Worm (Caenorhabditis elegans): Measurements from ENCODE around the gene nspg-6.

nspg-6 gene

ce11 chrIII:7275296-7275695, 39.5 kb downstream of the nspg-6 start, which contains the start of gene psd-1:
psd-1 (minus strand) TSS chrIII:7275396.
- TF ChIP-seq ZK546.5 (tag; optimal IDR thresholded peaks at IDR 0.05) (no peak), hmg-11 (tag; optimal IDR thresholded peaks at IDR 0.05) (no peak), unc-62 (GFP tag; optimal IDR thresholded peaks at IDR 0.05) (no peak), snpc-4 (tag; optimal IDR thresholded peaks at IDR 0.05) (no peak), lsy-12 (tag; optimal IDR thresholded peaks at IDR 0.05) (no peak), ztf-4 (tag; optimal IDR thresholded peaks at IDR 0.05) (no peak), eor-1 (tag; optimal IDR thresholded peaks at IDR 0.05) (no peak), elt-2 (tag; optimal IDR thresholded peaks at IDR 0.05) (no peak), ceh-82 (tag; optimal IDR thresholded peaks at IDR 0.05) (no peak), nhr-28 (tag; optimal IDR thresholded peaks at IDR 0.05) (no peak), lin-39 (tag; optimal IDR thresholded peaks at IDR 0.05) (no peak), nhr-12 (tag; optimal IDR thresholded peaks at IDR 0.05) (no peak), nhr-76 (tag; optimal IDR thresholded peaks at IDR 0.05) (no peak), mml-1 (tag; optimal IDR thresholded peaks at IDR 0.05) (no peak), egl-27 (tag; optimal IDR thresholded peaks at IDR 0.05) (no peak), zag-1 (tag; optimal IDR thresholded peaks at IDR 0.05) (no peak), nhr-25 (tag; optimal IDR thresholded peaks at IDR 0.05) (no peak), ama-1 (optimal IDR thresholded peaks at IDR 0.05) (no peak)

- TF ChIP-seq nhr-67 (tag; optimal IDR thresholded peaks at IDR 0.05) (no peak), fos-1 (tag; optimal IDR thresholded peaks at IDR 0.05) (no peak), egl-27 (tag; optimal IDR thresholded peaks at IDR 0.05) (no peak), nhr-23 (tag; optimal IDR thresholded peaks at IDR 0.05) (peak; percentile 33), snpc-4 (tag; optimal IDR thresholded peaks at IDR 0.05) (no peak), nhr-43 (tag; optimal IDR thresholded peaks at IDR 0.05; ENCODE audit: poor library complexity, severe bottlenecking) (peak; percentile 29), ceh-9 (tag; optimal IDR thresholded peaks at IDR 0.05) (no peak), sea-2 (GFP tag; optimal IDR thresholded peaks at IDR 0.05) (no peak), lin-39 (tag; optimal IDR thresholded peaks at IDR 0.05) (no peak), fkh-2 (tag; optimal IDR thresholded peaks at IDR 0.05) (no peak), eor-1 (tag; optimal IDR thresholded peaks at IDR 0.05) (no peak), daf-12 (tag; optimal IDR thresholded peaks at IDR 0.05) (no peak), lin-15B (tag; optimal IDR thresholded peaks at IDR 0.05) (no peak), ZK546.5 (tag; optimal IDR thresholded peaks at IDR 0.05) (no peak), nhr-25 (tag; optimal IDR thresholded peaks at IDR 0.05) (peak; percentile 31), jun-1 (tag; optimal IDR thresholded peaks at IDR 0.05) (no peak)
Measured at ce11 chrIII:7273718-7274117, 41.1 kb downstream of the nspg-6 start.

- TF ChIP-seq nhr-43 (tag; optimal IDR thresholded peaks at IDR 0.05; ENCODE audit: poor library complexity, severe bottlenecking) (peak; percentile 79), egl-27 (tag; optimal IDR thresholded peaks at IDR 0.05) (peak; percentile 7), nhr-23 (tag; optimal IDR thresholded peaks at IDR 0.05) (peak; percentile 81), nhr-25 (tag; optimal IDR thresholded peaks at IDR 0.05) (peak; percentile 21), elt-2 (tag; optimal IDR thresholded peaks at IDR 0.05) (peak; percentile 57), ama-1 (optimal IDR thresholded peaks at IDR 0.05) (peak; percentile 22), elt-3 (tag; optimal IDR thresholded peaks at IDR 0.05) (peak; percentile 14 to 71 (median 37)), daf-12 (tag; optimal IDR thresholded peaks at IDR 0.05) (no peak), R02D3.7 (tag; optimal IDR thresholded peaks at IDR 0.05) (no peak), pha-4 (tag; optimal IDR thresholded peaks at IDR 0.05) (peak; percentile 47), fkh-10 (GFP tag; optimal IDR thresholded peaks at IDR 0.05) (no peak), pqm-1 (tag; optimal IDR thresholded peaks at IDR 0.05) (peak; percentile 29), lsy-12 (tag; optimal IDR thresholded peaks at IDR 0.05) (peak; percentile 46), ceh-82 (tag; optimal IDR thresholded peaks at IDR 0.05) (no peak), nfya-1 (tag; optimal IDR thresholded peaks at IDR 0.05; ENCODE audit: insufficient read depth) (peak; percentile 16)
Measured at ce11 chrIII:7272828-7273227, 41.9 kb downstream of the nspg-6 start.

ce11 chrIII:7272088-7272487, 42.7 kb downstream of the nspg-6 start:
- TF ChIP-seq nhr-43 (tag; optimal IDR thresholded peaks at IDR 0.05; ENCODE audit: poor library complexity, severe bottlenecking) (peak; percentile 22), pha-4 (tag; optimal IDR thresholded peaks at IDR 0.05) (peak; percentile 84), pqm-1 (tag; optimal IDR thresholded peaks at IDR 0.05) (peak; percentile 1), egl-5 (tag; optimal IDR thresholded peaks at IDR 0.05) (peak; percentile 92), ceh-9 (tag; optimal IDR thresholded peaks at IDR 0.05) (no peak), ceh-28 (tag; optimal IDR thresholded peaks at IDR 0.05) (no peak), jun-1 (tag; optimal IDR thresholded peaks at IDR 0.05) (peak; percentile 71), nhr-25 (tag; optimal IDR thresholded peaks at IDR 0.05) (peak; percentile 4), elt-2 (tag; optimal IDR thresholded peaks at IDR 0.05) (peak; percentile 14), lsy-12 (tag; optimal IDR thresholded peaks at IDR 0.05) (peak; percentile 20), ama-1 (optimal IDR thresholded peaks at IDR 0.05) (peak; percentile 22), lin-39 (tag; optimal IDR thresholded peaks at IDR 0.05) (peak; percentile 31), nhr-23 (tag; optimal IDR thresholded peaks at IDR 0.05) (peak; percentile 38), nfya-1 (tag; optimal IDR thresholded peaks at IDR 0.05; ENCODE audit: insufficient read depth) (peak; percentile 47), daf-12 (tag; optimal IDR thresholded peaks at IDR 0.05) (no peak)
